Fruit fly (Drosophila melanogaster): ENCODE results near the gene hng3.

hng3 gene

dm6 chr3L:791251-791991 lies 36.1 kb upstream of the hng3 start (continued):
- TF ChIP-seq CG6683 (GFP tag; optimal IDR thresholded peaks at IDR 0.05) (no peak), CG14860 (GFP tag; IDR thresholded peaks at IDR 0.05; ENCODE audit: partially characterized antibody) (peak; percentile 46; the same call in 1 of the 3 replicates), CG2120 (GFP tag; optimal IDR thresholded peaks at IDR 0.05) (no peak), nom (GFP tag; optimal IDR thresholded peaks at IDR 0.05) (no peak), zf30C (GFP tag; optimal IDR thresholded peaks at IDR 0.05) (no peak), CG7372 (GFP tag; IDR thresholded peaks at IDR 0.05) (0 out of 2 replicates have a peak, but pooled peaks have one; percentile 26), cg (GFP tag; optimal IDR thresholded peaks at IDR 0.05) (no peak), tgo (GFP tag; IDR thresholded peaks at IDR 0.05) (peak; percentile 56), CG12769 (tag; optimal IDR thresholded peaks at IDR 0.05) (peak; percentile 54), HmgD (GFP tag; optimal IDR thresholded peaks at IDR 0.05) (no peak), Dip3 (GFP tag; optimal IDR thresholded peaks at IDR 0.05) (no peak), CoRest (tag; optimal IDR thresholded peaks at IDR 0.05) (peak; percentile 74), CG6854 (GFP tag; optimal IDR thresholded peaks at IDR 0.05) (no peak), Mes4 (GFP tag; optimal IDR thresholded peaks at IDR 0.05) (peak; percentile 47), sna (GFP tag; IDR thresholded peaks at IDR 0.05; ENCODE audit: partially characterized antibody) (peak; percentile 63; the same call in 1 of the 2 replicates), unc-4 (GFP tag; IDR thresholded peaks at IDR 0.05; ENCODE audit: partially characterized antibody) (no peak), ara (GFP tag; IDR thresholded peaks at IDR 0.05) (peak; percentile 77), ERR (GFP tag; optimal IDR thresholded peaks at IDR 0.05) (no peak), ase (GFP tag; IDR thresholded peaks at IDR 0.05) (peak; percentile 12; the same call in 1 of the 3 replicates), hb (GFP tag; IDR thresholded peaks at IDR 0.05; ENCODE audit: partially characterized antibody) (peak; percentile 73; the same call in 2 of the 3 replicates), danr (GFP tag; IDR thresholded peaks at IDR 0.05) (no peak), shn (GFP tag; optimal IDR thresholded peaks at IDR 0.05) (peak; percentile 33), maf-S (GFP tag; optimal IDR thresholded peaks at IDR 0.05) (no peak), Lhr (GFP tag; optimal IDR thresholded peaks at IDR 0.05) (no peak), insv (GFP tag; optimal IDR thresholded peaks at IDR 0.05) (no peak), CG18619 (GFP tag; optimal IDR thresholded peaks at IDR 0.05) (peak; percentile 33), ci (GFP tag; IDR thresholded peaks at IDR 0.05) (peak; percentile 60; the same call in 2 of the 3 replicates), CG34376 (GFP tag; optimal IDR thresholded peaks at IDR 0.05) (no peak), wek (GFP tag; optimal IDR thresholded peaks at IDR 0.05) (peak; percentile 6), gce (GFP tag; IDR thresholded peaks at IDR 0.05) (0 out of 3 replicates have a peak, but pooled peaks have one; percentile 25), schlank (tag; optimal IDR thresholded peaks at IDR 0.05) (no peak), CG11456 (GFP tag; IDR thresholded peaks at IDR 0.05) (no peak), CG11560 (tag; IDR thresholded peaks at IDR 0.05) (no peak), Mrtf (GFP tag; IDR thresholded peaks at IDR 0.05) (0 out of 3 replicates have a peak, but pooled peaks have one; percentile 45), Dad (GFP tag; optimal IDR thresholded peaks at IDR 0.05) (peak; percentile 22), CG14441 (GFP tag; IDR thresholded peaks at IDR 0.05) (peak; percentile 42; the same call in 1 of the 2 replicates), zfh1 (GFP tag; IDR thresholded peaks at IDR 0.05) (peak; percentile 67; the same call in 2 of the 3 replicates), CG1024 (GFP tag; IDR thresholded peaks at IDR 0.05) (0 out of 2 replicates have a peak, but pooled peaks have one; percentile 36), CG12744 (GFP tag; optimal IDR thresholded peaks at IDR 0.05) (peak; percentile 36), wor (GFP tag; IDR thresholded peaks at IDR 0.05) (peak; percentile 47; the same call in 1 of the 2 replicates), so (GFP tag; IDR thresholded peaks at IDR 0.05) (0 out of 3 replicates have a peak, but pooled peaks have one; percentile 32), CHES-1-like (GFP tag; optimal IDR thresholded peaks at IDR 0.05) (peak; percentile 36), nau (GFP tag; optimal IDR thresholded peaks at IDR 0.05) (peak; percentile 52), CG3726 (GFP tag; IDR thresholded peaks at IDR 0.05) (0 out of 3 replicates have a peak, but pooled peaks have one; percentile 22), Side (GFP tag; optimal IDR thresholded peaks at IDR 0.05) (no peak), CG3163 (GFP tag; optimal IDR thresholded peaks at IDR 0.05) (no peak), CG2875 (GFP tag; optimal IDR thresholded peaks at IDR 0.05) (peak; percentile 77), YL-1 (GFP tag; optimal IDR thresholded peaks at IDR 0.05) (no peak), Fer1 (GFP tag; optimal IDR thresholded peaks at IDR 0.05) (peak; percentile 51)

All from whole organism, embryonic.